Worm (Caenorhabditis elegans) whole organism, L2 larva: ENCODE measurements around the gene K03H1.13.

Experiments used
- nhr-12 ChIP-seq: fragments of 150-350 bp; optimal IDR thresholded peaks from 2 replicates; lab custom pipeline; 2014; ENCODE audit warnings: missing biosample characterization, missing genetic modification characterization
- nhr-77 ChIP-seq: fragments of 150-350 bp; optimal IDR thresholded peaks from 2 replicates; lab custom pipeline; 2014; ENCODE audit warnings: missing biosample characterization, missing genetic modification characterization

DNA sequence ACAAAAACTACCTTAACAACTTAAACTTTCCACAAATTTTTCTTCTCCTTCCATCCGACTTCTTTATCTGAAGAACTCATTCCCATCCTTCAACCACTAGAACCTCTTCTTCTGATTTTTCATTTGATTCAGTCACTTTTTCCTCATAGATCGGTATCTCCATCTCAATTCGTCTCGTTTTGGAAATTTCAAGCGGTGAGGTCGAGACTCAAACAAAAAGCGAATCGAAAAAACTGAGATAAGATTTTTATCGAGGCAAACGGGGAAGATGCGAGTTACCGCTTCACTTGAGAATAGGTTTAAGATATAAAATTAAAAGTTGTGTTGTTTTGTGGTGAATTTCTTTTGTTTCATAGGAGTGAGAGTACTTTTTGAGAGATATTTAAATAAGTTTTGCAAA is 41.2 kb upstream of the K03H1.13 start:
- TF ChIP-seq nhr-12 (tag; lab: Kevin White, UChicago) = no peak
- TF ChIP-seq nhr-77 = no peak
